Fruit fly (Drosophila melanogaster): ENCODE data around the gene mkg-p.
A peak's percentile ranks its signal among the peaks of the same experiment; 100 is the strongest.

The mkg-p gene

dm6 chr3L:8360643-8361110 lies 44.4 kb downstream of the mkg-p start, which contains the start of gene Idh (continued):
- TF ChIP-seq CG6808 (GFP tag; optimal IDR thresholded peaks at IDR 0.05) (peak; percentile 12), CG3919 (GFP tag; optimal IDR thresholded peaks at IDR 0.05) (peak; percentile 17), Eip75B (GFP tag; optimal IDR thresholded peaks at IDR 0.05) (peak; percentile 63), CG6276 (GFP tag; optimal IDR thresholded peaks at IDR 0.05) (peak; percentile 47), fd59A (GFP tag; optimal IDR thresholded peaks at IDR 0.05) (no peak), dsx (GFP tag; optimal IDR thresholded peaks at IDR 0.05; ENCODE audit: poor library complexity, severe bottlenecking) (peak; percentile 24), esn (GFP tag; optimal IDR thresholded peaks at IDR 0.05) (peak; percentile 57), CG8632 (GFP tag; optimal IDR thresholded peaks at IDR 0.05) (no peak), CG6163 (GFP tag; IDR thresholded peaks at IDR 0.05) (peak; percentile 38; the same call in 1 of the 3 replicates), topi (GFP tag; optimal IDR thresholded peaks at IDR 0.05) (peak; percentile 4), Met (GFP tag; optimal IDR thresholded peaks at IDR 0.05) (peak; percentile 20), Ets96B (tag; optimal IDR thresholded peaks at IDR 0.05) (no peak), svp (GFP tag) (peak; percentile 84), CG11762 (GFP tag; optimal IDR thresholded peaks at IDR 0.05; ENCODE audit: insufficient read depth) (no peak), eg (GFP tag; IDR thresholded peaks at IDR 0.05) (no peak; the same call in 2 of the 3 replicates), CG8119 (GFP tag; IDR thresholded peaks at IDR 0.05) (no peak), Eip93F (GFP tag; optimal IDR thresholded peaks at IDR 0.05) (no peak), vri (GFP tag; optimal IDR thresholded peaks at IDR 0.05) (peak; percentile 79)

DNA sequence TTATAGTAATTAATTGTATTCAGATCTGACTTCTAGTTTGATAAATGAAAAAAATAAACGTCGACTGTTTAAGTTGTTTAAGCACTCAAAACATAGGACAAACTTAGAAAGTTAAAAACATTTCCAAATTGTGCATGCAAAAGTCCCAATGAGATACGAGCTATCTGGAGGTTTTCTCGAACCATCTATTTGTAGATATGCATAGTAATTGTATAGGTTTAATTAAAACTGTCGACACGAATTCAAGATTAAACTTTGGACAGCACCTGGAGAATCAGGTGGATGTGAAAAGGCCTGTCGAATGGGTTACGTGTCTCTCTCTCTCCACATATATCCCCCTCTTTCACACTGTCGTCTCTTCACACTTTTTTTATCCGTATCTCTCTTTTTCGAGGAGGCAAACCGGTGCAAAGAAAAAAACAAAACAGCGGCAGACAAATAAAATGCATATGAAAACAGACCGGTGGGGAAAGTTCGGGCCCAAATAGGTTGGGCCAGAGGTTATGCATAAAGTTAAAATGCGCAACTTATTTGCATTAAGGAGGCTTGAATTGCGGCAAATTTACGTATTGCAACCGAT lies 44.9 kb downstream of the mkg-p start:
- TF ChIP-seq Sox102F (GFP tag; optimal IDR thresholded peaks at IDR 0.05) (no peak), CG11902 (GFP tag; optimal IDR thresholded peaks at IDR 0.05) (no peak), CG8119 (GFP tag; IDR thresholded peaks at IDR 0.05) (peak; percentile 61; the same call in 2 of the 3 replicates), fd59A (GFP tag; optimal IDR thresholded peaks at IDR 0.05) (peak; percentile 10), CG32006 (GFP tag; optimal IDR thresholded peaks at IDR 0.05) (peak; percentile 44), CG10669 (GFP tag; optimal IDR thresholded peaks at IDR 0.05) (peak; percentile 59), ss (GFP tag; optimal IDR thresholded peaks at IDR 0.05) (peak; percentile 78 to 89), CG10631 (GFP tag; optimal IDR thresholded peaks at IDR 0.05) (no peak), CG11294 (GFP tag; IDR thresholded peaks at IDR 0.05) (peak; percentile 8; the same call in 1 of the 2 replicates), spab (GFP tag; optimal IDR thresholded peaks at IDR 0.05) (peak; percentile 66), CG16779 (tag; optimal IDR thresholded peaks at IDR 0.05) (peak; percentile 6), CG3032 (tag; optimal IDR thresholded peaks at IDR 0.05) (peak; percentile 25), Ets96B (tag; optimal IDR thresholded peaks at IDR 0.05) (peak; percentile 47), CG7368 (GFP tag; optimal IDR thresholded peaks at IDR 0.05) (peak; percentile 19), CG6808 (GFP tag; optimal IDR thresholded peaks at IDR 0.05) (peak; percentile 78), CG6163 (GFP tag; IDR thresholded peaks at IDR 0.05) (peak; percentile 33; the same call in 2 of the 3 replicates), dsx (GFP tag; optimal IDR thresholded peaks at IDR 0.05; ENCODE audit: poor library complexity, severe bottlenecking) (peak; percentile 20), Smox (GFP tag; optimal IDR thresholded peaks at IDR 0.05) (no peak), fd85E (GFP tag; optimal IDR thresholded peaks at IDR 0.05) (no peak), eg (GFP tag; IDR thresholded peaks at IDR 0.05) (peak; percentile 55; the same call in 2 of the 3 replicates), CG6276 (GFP tag; optimal IDR thresholded peaks at IDR 0.05) (peak; percentile 84), salr (GFP tag; optimal IDR thresholded peaks at IDR 0.05) (peak; percentile 39 to 51), Eip93F (GFP tag; optimal IDR thresholded peaks at IDR 0.05) (peak; percentile 44), CG9139 (GFP tag; optimal IDR thresholded peaks at IDR 0.05) (peak; percentile 67), CG1621 (tag; optimal IDR thresholded peaks at IDR 0.05) (peak; percentile 48), Gug (GFP tag; IDR thresholded peaks at IDR 0.05) (no peak), Lpt (GFP tag; optimal IDR thresholded peaks at IDR 0.05) (peak; percentile 26)
